Worm (Caenorhabditis elegans) whole organism, L4 larva: ENCODE results near the gene C17H12.10.

Source experiments
- D1046.2 ChIP-seq: fragments of 200-800 bp; sonication (Bioruptor generic); IDR thresholded peaks from 2 replicates; pipeline ENCODE4 v1.3.6; 2022; ENCODE audit warnings: missing genetic modification characterization, missing compliant biosample characterization
- F10B5.3 ChIP-seq: sonication (generic microtip); optimal IDR thresholded peaks from 2 replicates; lab custom pipeline; 2016; ENCODE audit warnings: mild to moderate bottlenecking, missing genetic modification characterization, missing compliant biosample characterization
- F26F4.8 ChIP-seq: fragments of 200-800 bp; sonication (Bioruptor generic); conservative IDR thresholded peaks from 2 replicates; pipeline ENCODE4 v1.3.6; 2022; ENCODE audit warnings: missing genetic modification characterization, missing compliant biosample characterization
- Y105C5A.15 ChIP-seq: fragments of 200-800 bp; sonication (Bioruptor generic); IDR thresholded peaks from 2 replicates; pipeline ENCODE4 v1.3.6; 2022; ENCODE audit warnings: missing genetic modification characterization, missing compliant biosample characterization
- attf-4 ChIP-seq: sonication (generic microtip); optimal IDR thresholded peaks from 3 replicates; lab custom pipeline; 2017; ENCODE audit warnings: missing biosample characterization, missing genetic modification characterization
- ces-1 ChIP-seq: fragments of 150-350 bp; sonication (generic microtip); optimal IDR thresholded peaks from 4 replicates; lab custom pipeline; 2014; ENCODE audit warnings: missing biosample characterization, missing genetic modification reagents, missing genetic modification characterization
- cey-2 ChIP-seq: sonication (generic microtip); optimal IDR thresholded peaks from 3 replicates; lab custom pipeline; 2017; ENCODE audit warnings: missing genetic modification characterization, mild to moderate bottlenecking, missing compliant biosample characterization, antibody characterized with exemption, borderline replicate concordance; ENCODE audit not compliant: insufficient read depth
- ctbp-1 ChIP-seq: fragments of 200-800 bp; sonication (Bioruptor generic); IDR thresholded peaks from 2 replicates; pipeline ENCODE4 v1.3.6; 2022; ENCODE audit warnings: missing genetic modification reagents, missing genetic modification characterization, missing compliant biosample characterization
- daf-16 ChIP-seq, 3 experiments: sonication (generic microtip); optimal IDR thresholded peaks; 2 replicates each; lab custom pipeline; 2016 to 2017; ENCODE audit warnings: missing genetic modification characterization in 3 of 3, missing genetic modification reagents in 3 of 3, mild to moderate bottlenecking in 2 of 3, missing compliant biosample characterization in 2 of 3, missing biosample characterization in 1 of 3, moderate library complexity in 1 of 3
- daf-19 ChIP-seq: fragments of 200-800 bp; sonication (Bioruptor generic); conservative IDR thresholded peaks from 2 replicates; pipeline ENCODE4 v1.3.6; 2022; ENCODE audit warnings: missing genetic modification characterization, missing compliant biosample characterization
- daf-8 ChIP-seq: fragments of 200-800 bp; sonication (Bioruptor generic); IDR thresholded peaks from 2 replicates; pipeline ENCODE4 v1.3.6; 2022; ENCODE audit warnings: missing genetic modification characterization, missing compliant biosample characterization
- dmd-8 ChIP-seq: fragments of 200-800 bp; sonication (Bioruptor generic); IDR thresholded peaks from 2 replicates; pipeline ENCODE4 v1.3.6; 2022; ENCODE audit warnings: missing genetic modification characterization, missing compliant biosample characterization
- dmd-9 ChIP-seq: fragments of 200-800 bp; sonication (Bioruptor generic); IDR thresholded peaks from 2 replicates; pipeline ENCODE4 v1.3.6; 2022; ENCODE audit warnings: missing genetic modification reagents, missing genetic modification characterization, missing compliant biosample characterization
- dve-1 ChIP-seq: sonication (generic microtip); optimal IDR thresholded peaks from 2 replicates; lab custom pipeline; 2017; ENCODE audit warnings: antibody characterized with exemption, mild to moderate bottlenecking, missing genetic modification characterization, missing compliant biosample characterization; ENCODE audit not compliant: insufficient read depth
- egl-27 ChIP-seq: sonication (generic microtip); optimal IDR thresholded peaks from 3 replicates; lab custom pipeline; 2017; ENCODE audit warnings: missing biosample characterization, missing genetic modification reagents, missing genetic modification characterization
- egl-43 ChIP-seq: fragments of 200-800 bp; sonication (Bioruptor generic); IDR thresholded peaks from 2 replicates; pipeline ENCODE4 v1.3.6; 2022; ENCODE audit warnings: missing genetic modification reagents, missing genetic modification characterization, missing compliant biosample characterization
- fos-1 ChIP-seq: fragments of 150-350 bp; optimal IDR thresholded peaks from 2 replicates; lab custom pipeline; 2014; ENCODE audit warnings: missing biosample characterization, missing genetic modification characterization
- hlh-11 ChIP-seq: fragments of 200-800 bp; sonication (Bioruptor generic); optimal IDR thresholded peaks from 2 replicates; lab custom pipeline; 2018; ENCODE audit warnings: mild to moderate bottlenecking, missing genetic modification characterization, missing compliant biosample characterization
- hlh-30 ChIP-seq: sonication (generic microtip); optimal IDR thresholded peaks from 2 replicates; lab custom pipeline; 2017; ENCODE audit warnings: antibody characterized with exemption, mild to moderate bottlenecking, missing genetic modification characterization, missing compliant biosample characterization; ENCODE audit not compliant: insufficient read depth
- hmg-1.1 ChIP-seq: fragments of 200-800 bp; sonication (Bioruptor generic); IDR thresholded peaks from 2 replicates; pipeline ENCODE4 v1.3.6; 2022; ENCODE audit warnings: missing genetic modification reagents, missing genetic modification characterization, missing compliant biosample characterization
- lin-1 ChIP-seq: fragments of 200-800 bp; sonication (Bioruptor generic); IDR thresholded peaks from 2 replicates; pipeline ENCODE4 v1.3.6; 2022; ENCODE audit warnings: missing genetic modification reagents, missing genetic modification characterization, missing compliant biosample characterization
- lin-38 ChIP-seq: fragments of 200-800 bp; sonication (Bioruptor generic); IDR thresholded peaks from 2 replicates; pipeline ENCODE4 v1.3.6; 2022; ENCODE audit warnings: missing genetic modification reagents, missing genetic modification characterization, missing compliant biosample characterization
- lin-39 ChIP-seq: fragments of 150-350 bp; optimal IDR thresholded peaks from 2 replicates; lab custom pipeline; 2014; ENCODE audit warnings: missing biosample characterization, missing genetic modification reagents, missing genetic modification characterization
- mdl-1 ChIP-seq, 2 experiments: fragments of 150-350 bp in 1 of 2; sonication (generic microtip) in 1 of 2; optimal IDR thresholded peaks; 2 replicates each; lab custom pipeline; 2014 to 2017; ENCODE audit warnings: missing biosample characterization in 2 of 2, missing genetic modification characterization in 2 of 2
- mep-1 ChIP-seq: fragments of 150-350 bp; sonication (generic microtip); optimal IDR thresholded peaks from 3 replicates; lab custom pipeline; 2014; ENCODE audit warnings: missing biosample characterization, missing genetic modification characterization
- mes-2 ChIP-seq: sonication (generic microtip); optimal IDR thresholded peaks from 2 replicates; lab custom pipeline; 2016; ENCODE audit warnings: missing genotype, mild to moderate bottlenecking, missing genetic modification characterization, missing compliant biosample characterization; ENCODE audit not compliant: poor library complexity, severe bottlenecking
- mxl-2 ChIP-seq: fragments of 200-800 bp; sonication (Bioruptor generic); conservative IDR thresholded peaks from 2 replicates; pipeline ENCODE4 v1.3.6; 2022; ENCODE audit warnings: missing genetic modification reagents, missing genetic modification characterization, missing compliant biosample characterization
- mxl-3 ChIP-seq: fragments of 200-800 bp; sonication (Bioruptor generic); optimal IDR thresholded peaks from 2 replicates; lab custom pipeline; 2018; ENCODE audit warnings: mild to moderate bottlenecking, missing genetic modification characterization, missing compliant biosample characterization
- nhr-237 ChIP-seq: sonication (generic microtip); optimal IDR thresholded peaks from 2 replicates; lab custom pipeline; 2017; ENCODE audit warnings: missing biosample characterization, missing genetic modification characterization
- nhr-25 ChIP-seq: sonication (generic microtip); optimal IDR thresholded peaks from 2 replicates; lab custom pipeline; 2017; ENCODE audit warnings: missing genetic modification characterization, mild to moderate bottlenecking, missing compliant biosample characterization, antibody characterized with exemption, moderate library complexity, borderline replicate concordance; ENCODE audit not compliant: insufficient read depth
- nhr-42 ChIP-seq: fragments of 200-800 bp; sonication (Bioruptor generic); IDR thresholded peaks from 2 replicates; pipeline ENCODE4 v1.3.6; 2022; ENCODE audit warnings: missing genetic modification characterization, missing compliant biosample characterization
- nhr-48 ChIP-seq: sonication (generic microtip); optimal IDR thresholded peaks from 2 replicates; lab custom pipeline; 2016; ENCODE audit warnings: mild to moderate bottlenecking, missing genetic modification characterization, missing compliant biosample characterization
- pha-4 ChIP-seq, 2 experiments: fragments of 150-350 bp in 1 of 2; fragments of 200-800 bp in 1 of 2; sonication (Bioruptor generic) in 1 of 2; IDR thresholded peaks in 1 of 2; optimal IDR thresholded peaks in 1 of 2; 2 replicates each; pipeline versions ENCODE4 v1.3.6 to Lab custom; 2014 to 2022; ENCODE audit warnings: missing genetic modification characterization in 2 of 2, missing genetic modification reagents in 2 of 2, missing biosample characterization in 1 of 2, missing compliant biosample characterization in 1 of 2
- php-3 ChIP-seq: fragments of 200-800 bp; sonication (Bioruptor generic); IDR thresholded peaks from 2 replicates; pipeline ENCODE4 v1.3.6; 2022; ENCODE audit warnings: missing genetic modification reagents, missing genetic modification characterization, missing compliant biosample characterization
- pqm-1 ChIP-seq: sonication (generic microtip); optimal IDR thresholded peaks from 2 replicates; lab custom pipeline; 2017; ENCODE audit warnings: missing biosample characterization, missing genetic modification characterization
- set-16 ChIP-seq: fragments of 200-800 bp; sonication (Bioruptor generic); IDR thresholded peaks from 2 replicates; pipeline ENCODE4 v1.3.6; 2022; ENCODE audit warnings: missing genetic modification reagents, missing genetic modification characterization, missing compliant biosample characterization
- snpc-4 ChIP-seq: fragments of 150-350 bp; optimal IDR thresholded peaks from 2 replicates; lab custom pipeline; 2014; ENCODE audit warnings: missing biosample characterization, missing genetic modification characterization
- spr-1 ChIP-seq: sonication (generic microtip); optimal IDR thresholded peaks from 2 replicates; lab custom pipeline; 2016; ENCODE audit warnings: mild to moderate bottlenecking, missing genetic modification characterization, missing compliant biosample characterization
- spr-3 ChIP-seq: fragments of 200-800 bp; sonication (Bioruptor generic); optimal IDR thresholded peaks from 2 replicates; lab custom pipeline; 2018; ENCODE audit warnings: mild to moderate bottlenecking, missing genetic modification characterization, missing compliant biosample characterization
- unc-130 ChIP-seq: sonication (generic microtip); optimal IDR thresholded peaks from 2 replicates; lab custom pipeline; 2016; ENCODE audit warnings: missing genetic modification reagents, missing genetic modification characterization, missing compliant biosample characterization
- vab-7 ChIP-seq: fragments of 200-800 bp; sonication (Bioruptor generic); IDR thresholded peaks from 2 replicates; pipeline ENCODE4 v1.3.6; 2022; ENCODE audit warnings: missing genetic modification reagents, missing genetic modification characterization, missing compliant biosample characterization
- zfp-3 ChIP-seq: fragments of 200-800 bp; sonication (Bioruptor generic); conservative IDR thresholded peaks from 2 replicates; pipeline ENCODE4 v1.3.6; 2022; ENCODE audit warnings: missing genetic modification reagents, missing genetic modification characterization, missing compliant biosample characterization
- ztf-11 ChIP-seq: fragments of 150-350 bp; optimal IDR thresholded peaks from 2 replicates; lab custom pipeline; 2014; ENCODE audit warnings: missing biosample characterization, missing genetic modification characterization

C17H12.10 gene

DNA sequence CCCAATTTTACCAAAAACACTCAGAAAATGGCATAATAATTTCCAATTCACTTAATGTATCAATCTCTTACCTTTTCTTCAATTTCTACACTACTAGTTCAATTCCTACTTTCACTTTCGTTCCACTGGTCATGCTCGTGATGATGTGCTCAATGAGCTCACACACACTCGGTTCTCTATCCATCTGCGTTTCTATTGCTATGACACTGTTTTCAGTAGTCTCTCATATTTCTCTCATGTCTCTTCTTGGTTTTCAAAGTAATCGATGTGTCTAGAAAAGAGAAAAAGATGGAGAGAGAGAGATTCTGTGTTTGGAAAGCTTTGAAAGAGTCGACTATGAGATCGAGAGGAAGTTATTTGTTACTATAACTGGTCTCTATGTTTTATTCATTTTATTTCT is 39.4 kb upstream of the C17H12.10 start (continued):
- no peak; the same call in 1 of the 2 replicates for TF ChIP-seq lin-38 (GFP tag; lab: Robert Waterston, UW)
- TF ChIP-seq pqm-1 (tag; lab: Kevin White, UChicago) = no peak
- TF ChIP-seq spr-1 = no peak
- TF ChIP-seq hlh-11 (tag; lab: Kevin White, UChicago) = peak; percentile 70
- no peak for TF ChIP-seq zfp-3
- TF ChIP-seq lin-39 (tag; lab: Kevin White, UChicago) = no peak
- TF ChIP-seq lin-1 (GFP tag; lab: Robert Waterston, UW) = no peak
- no peak for TF ChIP-seq snpc-4 (tag; lab: Kevin White, UChicago)
- no peak for TF ChIP-seq egl-43 (GFP tag; lab: Robert Waterston, UW)
- no peak for TF ChIP-seq mes-2 (tag; lab: Kevin White, UChicago)
- TF ChIP-seq spr-3 (GFP tag; lab: Kevin White, UChicago) = no peak
- peak; percentile 6 for TF ChIP-seq nhr-48 (tag; lab: Kevin White, UChicago)
- TF ChIP-seq egl-27 (tag; lab: Kevin White, UChicago) = no peak
- TF ChIP-seq php-3 (GFP tag; lab: Robert Waterston, UW) = no peak
- TF ChIP-seq F10B5.3 = no peak
- TF ChIP-seq D1046.2 (GFP tag; lab: Robert Waterston, UW) = no peak
- no peak for TF ChIP-seq dmd-9 (GFP tag; lab: Robert Waterston, UW)
- TF ChIP-seq mxl-3 = no peak
- no peak for TF ChIP-seq daf-8 (GFP tag; lab: Robert Waterston, UW)
- no peak for TF ChIP-seq nhr-25 (tag; lab: Kevin White, UChicago)
- TF ChIP-seq fos-1 (tag; lab: Kevin White, UChicago) = no peak
- TF ChIP-seq mep-1 = peak; percentile 75
- peak; percentile 91 for TF ChIP-seq hlh-30 (tag; lab: Kevin White, UChicago)
- TF ChIP-seq dmd-8 (GFP tag; lab: Robert Waterston, UW) = no peak
- TF ChIP-seq ces-1 = no peak
- no peak for TF ChIP-seq mxl-2 (GFP tag; lab: Robert Waterston, UW)
- no peak for TF ChIP-seq ztf-11 (tag; lab: Kevin White, UChicago)
- no peak for TF ChIP-seq ctbp-1 (GFP tag; lab: Robert Waterston, UW)
- TF ChIP-seq set-16 (GFP tag; lab: Robert Waterston, UW) = no peak
- no peak for TF ChIP-seq Y105C5A.15

DNA sequence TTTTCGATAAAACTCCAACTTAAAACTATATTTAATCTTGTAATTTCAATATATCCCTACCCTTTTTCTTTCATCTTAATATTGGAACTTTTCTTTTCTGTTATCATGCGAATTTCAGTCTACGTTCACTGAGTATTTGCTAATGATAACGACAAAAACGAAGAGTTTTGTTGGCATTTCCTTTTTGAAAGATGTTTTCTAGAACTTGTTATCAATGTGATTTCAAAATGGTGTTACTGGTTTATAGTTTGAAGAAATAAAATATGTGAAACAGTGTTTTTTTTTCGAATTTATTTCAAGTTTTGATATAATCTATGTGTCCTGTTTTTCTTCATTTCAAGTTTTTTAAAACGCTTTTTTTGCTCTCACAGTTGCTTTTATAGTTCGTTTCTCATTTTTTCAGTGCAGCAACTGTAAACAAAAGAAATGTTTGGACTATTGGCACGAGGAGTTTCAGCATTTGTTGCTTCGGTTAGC is 36.2 kb upstream of the C17H12.10 start, which contains the start of gene anat-1:
Gene anat-1, plus strand, starts transcription at position 427 of the 477 bp plus-strand sequence.
- TF ChIP-seq hlh-30 (tag; lab: Kevin White, UChicago) (no peak), mdl-1 (tag; optimal IDR thresholded peaks at IDR 0.05; lab: Kevin White, UChicago) (no peak), dve-1 (peak; percentile 23), attf-4 (tag; lab: Kevin White, UChicago) (no peak), mxl-2 (GFP tag; lab: Robert Waterston, UW) (no peak), pqm-1 (tag; lab: Kevin White, UChicago) (peak; percentile 73), daf-16 (GFP tag; optimal IDR thresholded peaks at IDR 0.05; lab: Kevin White, UChicago) (no peak), daf-16 (tag; optimal IDR thresholded peaks at IDR 0.05; lab: Kevin White, UChicago) (peak; percentile 73), vab-7 (GFP tag; lab: Robert Waterston, UW) (no peak), cey-2 (tag; lab: Kevin White, UChicago) (no peak), nhr-42 (GFP tag; lab: Robert Waterston, UW) (no peak), hmg-1.1 (GFP tag; lab: Robert Waterston, UW) (no peak), mes-2 (tag; lab: Kevin White, UChicago) (no peak), unc-130 (GFP tag; lab: Kevin White, UChicago) (no peak), mep-1 (no peak), pha-4 (GFP tag; IDR thresholded peaks at IDR 0.05; lab: Robert Waterston, UW) (no peak), pha-4 (tag; optimal IDR thresholded peaks at IDR 0.05; lab: Kevin White, UChicago) (no peak), daf-19 (GFP tag; lab: Robert Waterston, UW) (no peak), nhr-237 (tag; lab: Kevin White, UChicago) (no peak), F26F4.8 (GFP tag; lab: Robert Waterston, UW) (no peak)
